Worm (Caenorhabditis elegans): ENCODE data around the gene clec-20.

- TF ChIP-seq madf-9 (GFP tag; conservative IDR thresholded peaks at IDR 0.05) (no peak), mxl-3 (GFP tag; optimal IDR thresholded peaks at IDR 0.05) (no peak), mdl-1 (tag; optimal IDR thresholded peaks at IDR 0.05) (no peak), nhr-102 (tag; optimal IDR thresholded peaks at IDR 0.05) (no peak), madf-5 (GFP tag; IDR thresholded peaks at IDR 0.05) (no peak), ZK546.5 (tag; optimal IDR thresholded peaks at IDR 0.05) (no peak), unc-62 (GFP tag; optimal IDR thresholded peaks at IDR 0.05 in 1 of 2) (no peak), unc-62 (tag; optimal IDR thresholded peaks at IDR 0.05) (no peak), ces-1 (GFP tag; optimal IDR thresholded peaks at IDR 0.05) (no peak), ama-1 (optimal IDR thresholded peaks at IDR 0.05) (no peak), daf-8 (GFP tag; IDR thresholded peaks at IDR 0.05) (no peak), nhr-237 (tag; optimal IDR thresholded peaks at IDR 0.05) (no peak), tag-97 (GFP tag; IDR thresholded peaks at IDR 0.05) (no peak)
Observed at ce11 chrII:1625666-1626065, 30.6 kb upstream of the clec-20 start, which contains the start of gene C08E3.14.

Data from whole organism, L4 larva.